Fruit fly (Drosophila melanogaster): Measurements from ENCODE around the gene CG14223.

The CG14223 gene

DNA sequence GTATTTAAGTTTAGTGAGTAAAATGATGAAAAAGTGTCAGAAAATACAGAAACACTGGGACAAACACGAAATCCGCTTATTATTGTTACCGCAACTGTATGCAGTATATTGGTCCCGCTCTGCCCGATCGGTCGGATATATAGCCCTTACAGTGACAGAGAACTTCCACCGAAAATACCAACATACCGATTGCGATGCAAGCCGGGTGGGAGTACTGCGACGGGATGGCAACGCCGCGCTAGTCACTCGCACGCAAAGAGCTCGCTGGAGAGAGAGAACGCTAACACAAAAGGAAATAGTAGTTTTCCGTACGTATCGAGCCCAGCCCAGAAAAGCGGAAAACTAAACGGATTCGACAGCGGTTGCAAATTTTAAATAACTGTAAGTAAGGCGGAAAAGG lies 33.1 kb upstream of the CG14223 start, which contains the start of gene Cdc42 (continued):
- no peak for TF ChIP-seq CG17912 (GFP tag; optimal IDR thresholded peaks at IDR 0.05)
- no peak for TF ChIP-seq CG12104 (GFP tag; optimal IDR thresholded peaks at IDR 0.05)
- TF ChIP-seq CG1603 (tag; optimal IDR thresholded peaks at IDR 0.05): peak; percentile 57
- TF ChIP-seq Rfx (GFP tag; IDR thresholded peaks at IDR 0.05): peak; percentile 43; the same call in 1 of the 2 replicates
- TF ChIP-seq Sry-β (GFP tag; optimal IDR thresholded peaks at IDR 0.05): no peak
- TF ChIP-seq CG13624 (GFP tag; optimal IDR thresholded peaks at IDR 0.05): no peak
- TF ChIP-seq twi (tag; optimal IDR thresholded peaks at IDR 0.05): no peak
- no peak for TF ChIP-seq ro (GFP tag; IDR thresholded peaks at IDR 0.05)
- TF ChIP-seq sc (optimal IDR thresholded peaks at IDR 0.05): no peak
- no peak for TF ChIP-seq sc (GFP tag; optimal IDR thresholded peaks at IDR 0.05)
- no peak for TF ChIP-seq CG10147 (GFP tag; optimal IDR thresholded peaks at IDR 0.05)
- TF ChIP-seq CG1529 (GFP tag; optimal IDR thresholded peaks at IDR 0.05): no peak
- no peak for TF ChIP-seq CG16815 (GFP tag; optimal IDR thresholded peaks at IDR 0.05)
- no peak for TF ChIP-seq hbn (GFP tag; IDR thresholded peaks at IDR 0.05; ENCODE audit: partially characterized antibody)
- TF ChIP-seq CG6813 (GFP tag; optimal IDR thresholded peaks at IDR 0.05): no peak
- TF ChIP-seq CG10431 (GFP tag; optimal IDR thresholded peaks at IDR 0.05): no peak
- no peak for TF ChIP-seq Dfd (GFP tag; optimal IDR thresholded peaks at IDR 0.05)
- no peak for TF ChIP-seq CG14441 (GFP tag; IDR thresholded peaks at IDR 0.05)
- TF ChIP-seq Fer3 (tag; optimal IDR thresholded peaks at IDR 0.05): no peak
- TF ChIP-seq Drgx (GFP tag; IDR thresholded peaks at IDR 0.05): no peak
- TF ChIP-seq kah (GFP tag; optimal IDR thresholded peaks at IDR 0.05): no peak
- no peak for TF ChIP-seq mld (GFP tag; IDR thresholded peaks at IDR 0.05; ENCODE audit: partially characterized antibody)
- peak; percentile 46; the same call in 1 of the 2 replicates for TF ChIP-seq CG10321 (GFP tag; IDR thresholded peaks at IDR 0.05)
- no peak for TF ChIP-seq emc (GFP tag; optimal IDR thresholded peaks at IDR 0.05)
- no peak for TF ChIP-seq Optix (GFP tag; IDR thresholded peaks at IDR 0.05)
- no peak for TF ChIP-seq Oaz (GFP tag; IDR thresholded peaks at IDR 0.05)
- TF ChIP-seq CG3065 (GFP tag; optimal IDR thresholded peaks at IDR 0.05): no peak
- no peak for TF ChIP-seq CG33557 (GFP tag; optimal IDR thresholded peaks at IDR 0.05)
- TF ChIP-seq Ravus (GFP tag; IDR thresholded peaks at IDR 0.05): no peak
- TF ChIP-seq fd64A (GFP tag; optimal IDR thresholded peaks at IDR 0.05): no peak
- no peak for TF ChIP-seq gcm (GFP tag; optimal IDR thresholded peaks at IDR 0.05)
- no peak for TF ChIP-seq Jarid2 (GFP tag; optimal IDR thresholded peaks at IDR 0.05)
- TF ChIP-seq usp (GFP tag; optimal IDR thresholded peaks at IDR 0.05): no peak
- no peak for TF ChIP-seq CG33213 (GFP tag; optimal IDR thresholded peaks at IDR 0.05)
- no peak for TF ChIP-seq cwo (GFP tag; optimal IDR thresholded peaks at IDR 0.05)
- no peak for TF ChIP-seq Hey (tag; optimal IDR thresholded peaks at IDR 0.05)
- TF ChIP-seq wor (GFP tag; IDR thresholded peaks at IDR 0.05): no peak
- TF ChIP-seq Aef1 (GFP tag; IDR thresholded peaks at IDR 0.05): no peak
- TF ChIP-seq tin (GFP tag; optimal IDR thresholded peaks at IDR 0.05): no peak
- no peak for TF ChIP-seq CG11695 (GFP tag; IDR thresholded peaks at IDR 0.05)
- no peak for TF ChIP-seq scrt (GFP tag; optimal IDR thresholded peaks at IDR 0.05)
- TF ChIP-seq trh (GFP tag; optimal IDR thresholded peaks at IDR 0.05): no peak
- TF ChIP-seq CG13894 (tag; optimal IDR thresholded peaks at IDR 0.05): peak; percentile 61
- TF ChIP-seq GATAe (GFP tag; conservative IDR thresholded peaks at IDR 0.05): no peak
- no peak for TF ChIP-seq pnt (GFP tag; optimal IDR thresholded peaks at IDR 0.05)
- TF ChIP-seq cas (GFP tag; IDR thresholded peaks at IDR 0.05): no peak
- no peak for TF ChIP-seq CG10209 (GFP tag; optimal IDR thresholded peaks at IDR 0.05)
- TF ChIP-seq CG12744 (GFP tag; optimal IDR thresholded peaks at IDR 0.05): no peak
- TF ChIP-seq Lhr (GFP tag; optimal IDR thresholded peaks at IDR 0.05): no peak
- TF ChIP-seq Ada2b (GFP tag; IDR thresholded peaks at IDR 0.05): no peak
- TF ChIP-seq exex (tag; optimal IDR thresholded peaks at IDR 0.05): no peak
- TF ChIP-seq ewg (GFP tag; optimal IDR thresholded peaks at IDR 0.05): no peak

Data from whole organism, embryonic.